Fruit fly (Drosophila melanogaster) whole organism, prepupa: ENCODE measurements around the gene CG3149.

ENCODE experiments used
- Blimp-1 ChIP-seq: fragments of 200-800 bp; sonication (Bioruptor generic); optimal IDR thresholded peaks from 3 replicates; lab custom pipeline; 2017; ENCODE audit warnings: missing biosample characterization, missing genetic modification characterization, mild to moderate bottlenecking, moderate library complexity, missing genetic modification reagents
- CG10631 ChIP-seq: fragments of 200-800 bp; sonication (Bioruptor generic); optimal IDR thresholded peaks from 2 replicates; lab custom pipeline; 2016; ENCODE audit warnings: missing biosample characterization, missing genetic modification characterization
- CG10669 ChIP-seq: fragments of 200-800 bp; sonication (Bioruptor generic); optimal IDR thresholded peaks from 3 replicates; lab custom pipeline; 2018; ENCODE audit warnings: missing biosample characterization, mild to moderate bottlenecking, missing genetic modification characterization, moderate library complexity
- CG11294 ChIP-seq: fragments of 200-800 bp; sonication (Bioruptor generic); IDR thresholded peaks from 2 replicates; pipeline ENCODE4 v1.3.6; 2022; ENCODE audit warnings: missing biosample characterization, missing genetic modification characterization
- CG11762 ChIP-seq: fragments of 200-800 bp; sonication (Bioruptor generic); optimal IDR thresholded peaks from 3 replicates; lab custom pipeline; 2016; ENCODE audit warnings: missing biosample characterization, missing genetic modification characterization; ENCODE audit not compliant: insufficient read depth
- CG11902 ChIP-seq: fragments of 200-800 bp; sonication (Bioruptor generic); optimal IDR thresholded peaks from 3 replicates; lab custom pipeline; 2016; ENCODE audit warnings: missing biosample characterization, missing genetic modification characterization
- CG15336 ChIP-seq: fragments of 200-800 bp; sonication (Bioruptor generic); IDR thresholded peaks from 2 replicates; pipeline ENCODE4 v1.3.6; 2022; ENCODE audit warnings: missing biosample characterization, missing genetic modification characterization
- CG16779 ChIP-seq: fragments of 200-800 bp; sonication (Bioruptor generic); optimal IDR thresholded peaks from 3 replicates; lab custom pipeline; 2017; ENCODE audit warnings: missing biosample characterization, mild to moderate bottlenecking, missing genetic modification characterization
- CG3032 ChIP-seq: fragments of 200-800 bp; optimal IDR thresholded peaks from 2 replicates; lab custom pipeline; 2019; ENCODE audit warnings: missing biosample characterization, mild to moderate bottlenecking, missing genetic modification characterization, moderate library complexity
- CG32006 ChIP-seq: fragments of 200-800 bp; sonication (Bioruptor generic); optimal IDR thresholded peaks from 3 replicates; lab custom pipeline; 2017; ENCODE audit warnings: missing biosample characterization, mild to moderate bottlenecking, missing genetic modification characterization
- CG34406 ChIP-seq: fragments of 200-800 bp; sonication (Bioruptor generic); optimal IDR thresholded peaks from 3 replicates; lab custom pipeline; 2016; ENCODE audit warnings: missing biosample characterization, missing genetic modification characterization
- CG3919 ChIP-seq: fragments of 200-800 bp; sonication (Bioruptor generic); optimal IDR thresholded peaks from 3 replicates; lab custom pipeline; 2016; ENCODE audit warnings: missing biosample characterization, missing genetic modification characterization
- CG4318 ChIP-seq: fragments of 200-800 bp; sonication (Bioruptor generic); optimal IDR thresholded peaks from 3 replicates; lab custom pipeline; 2017; ENCODE audit warnings: missing biosample characterization, mild to moderate bottlenecking, missing genetic modification characterization
- CG6163 ChIP-seq: fragments of 200-800 bp; sonication (Bioruptor generic); IDR thresholded peaks from 3 replicates; pipeline ENCODE4 v1.3.6; 2022; ENCODE audit warnings: missing biosample characterization, missing genetic modification characterization
- CG6792 ChIP-seq: fragments of 200-800 bp; sonication (Bioruptor generic); optimal IDR thresholded peaks from 3 replicates; lab custom pipeline; 2016; ENCODE audit warnings: missing biosample characterization, missing genetic modification characterization
- CG6808 ChIP-seq: fragments of 200-800 bp; sonication (Bioruptor generic); optimal IDR thresholded peaks from 3 replicates; lab custom pipeline; 2017; ENCODE audit warnings: missing biosample characterization, missing genetic modification characterization, mild to moderate bottlenecking, moderate library complexity, missing genetic modification reagents
- CG6854 ChIP-seq: fragments of 200-800 bp; sonication (Bioruptor generic); optimal IDR thresholded peaks from 2 replicates; lab custom pipeline; 2017; ENCODE audit warnings: missing biosample characterization, mild to moderate bottlenecking, missing genetic modification characterization
- CG7368 ChIP-seq: fragments of 200-800 bp; sonication (Bioruptor generic); optimal IDR thresholded peaks from 3 replicates; lab custom pipeline; 2016; ENCODE audit warnings: missing biosample characterization, missing genetic modification characterization
- CG9139 ChIP-seq: fragments of 200-800 bp; sonication (Bioruptor generic); optimal IDR thresholded peaks from 3 replicates; lab custom pipeline; 2017; ENCODE audit warnings: missing biosample characterization, mild to moderate bottlenecking, missing genetic modification characterization
- Eip75B ChIP-seq: fragments of 200-800 bp; sonication (Bioruptor generic); optimal IDR thresholded peaks from 3 replicates; lab custom pipeline; 2016; ENCODE audit warnings: missing biosample characterization, missing genetic modification characterization
- Eip78C ChIP-seq: fragments of 200-800 bp; sonication (Bioruptor generic); peaks from one replicate; lab custom pipeline; 2016; ENCODE audit warnings: missing biosample characterization, missing genetic modification characterization
- Eip93F ChIP-seq: fragments of 200-800 bp; sonication (Bioruptor generic); optimal IDR thresholded peaks from 2 replicates; lab custom pipeline; 2016; ENCODE audit warnings: missing biosample characterization, mild to moderate bottlenecking, missing genetic modification characterization
- Ets21C ChIP-seq: fragments of 200-800 bp; sonication (Bioruptor generic); optimal IDR thresholded peaks from 3 replicates; lab custom pipeline; 2016; ENCODE audit warnings: missing biosample characterization, missing genetic modification characterization
- Hr38 ChIP-seq: sonication (Bioruptor generic); optimal IDR thresholded peaks from 2 replicates; lab custom pipeline; 2016; ENCODE audit warnings: missing biosample characterization, missing genetic modification characterization
- Hr39 ChIP-seq: fragments of 200-800 bp; sonication (Bioruptor generic); optimal IDR thresholded peaks from 2 replicates; lab custom pipeline; 2016; ENCODE audit warnings: missing biosample characterization, missing genetic modification characterization
- Hr4 ChIP-seq: fragments of 200-800 bp; sonication (Bioruptor generic); optimal IDR thresholded peaks from 3 replicates; lab custom pipeline; 2016; ENCODE audit warnings: missing biosample characterization, missing genetic modification characterization
- Lpt ChIP-seq: fragments of 200-800 bp; sonication (Bioruptor generic); optimal IDR thresholded peaks from 3 replicates; lab custom pipeline; 2016; ENCODE audit warnings: missing biosample characterization, missing genetic modification characterization
- Met ChIP-seq: fragments of 200-800 bp; sonication (Bioruptor generic); optimal IDR thresholded peaks from 3 replicates; lab custom pipeline; 2016; ENCODE audit warnings: missing biosample characterization, missing genetic modification characterization
- Sox102F ChIP-seq: fragments of 200-800 bp; sonication (Bioruptor generic); optimal IDR thresholded peaks from 2 replicates; lab custom pipeline; 2016; ENCODE audit warnings: missing biosample characterization, mild to moderate bottlenecking, missing genetic modification characterization
- Sox14 ChIP-seq: fragments of 200-800 bp; sonication (Bioruptor generic); optimal IDR thresholded peaks from 3 replicates; lab custom pipeline; 2016; ENCODE audit warnings: missing biosample characterization, missing genetic modification characterization
- Sox15 ChIP-seq: fragments of 200-800 bp; sonication (Bioruptor generic); optimal IDR thresholded peaks from 3 replicates; lab custom pipeline; 2016; ENCODE audit warnings: missing biosample characterization, missing genetic modification characterization
- cyc ChIP-seq: fragments of 200-800 bp; sonication (Bioruptor generic); optimal IDR thresholded peaks from 3 replicates; lab custom pipeline; 2016; ENCODE audit warnings: missing biosample characterization, missing genetic modification characterization
- dac ChIP-seq: fragments of 200-800 bp; sonication (Bioruptor generic); optimal IDR thresholded peaks from 2 replicates; lab custom pipeline; 2017; ENCODE audit warnings: missing biosample characterization, mild to moderate bottlenecking, missing genetic modification characterization
- dsx ChIP-seq: fragments of 200-800 bp; optimal IDR thresholded peaks from 3 replicates; lab custom pipeline; 2019; ENCODE audit warnings: missing biosample characterization, mild to moderate bottlenecking, missing genetic modification characterization, moderate library complexity; ENCODE audit not compliant: poor library complexity, severe bottlenecking
- eg ChIP-seq: fragments of 200-800 bp; sonication (Bioruptor generic); IDR thresholded peaks from 3 replicates; pipeline ENCODE4 v1.3.6; 2022; ENCODE audit warnings: missing biosample characterization, missing genetic modification characterization
- fd59A ChIP-seq: fragments of 200-800 bp; sonication (Bioruptor generic); optimal IDR thresholded peaks from 2 replicates; lab custom pipeline; 2017; ENCODE audit warnings: missing biosample characterization, mild to moderate bottlenecking, missing genetic modification characterization, missing genetic modification reagents
- fd85E ChIP-seq: fragments of 200-800 bp; sonication (Bioruptor generic); optimal IDR thresholded peaks from 3 replicates; lab custom pipeline; 2016; ENCODE audit warnings: missing biosample characterization, missing genetic modification characterization
- fkh ChIP-seq: fragments of 200-800 bp; sonication (Bioruptor generic); optimal IDR thresholded peaks from 3 replicates; lab custom pipeline; 2017; ENCODE audit warnings: missing biosample characterization, mild to moderate bottlenecking, missing genetic modification characterization, moderate library complexity
- lz ChIP-seq: fragments of 200-800 bp; sonication (Bioruptor generic); optimal IDR thresholded peaks from 3 replicates; lab custom pipeline; 2016; ENCODE audit warnings: missing biosample characterization, missing genetic modification characterization
- net ChIP-seq: fragments of 200-800 bp; sonication (Bioruptor generic); optimal IDR thresholded peaks from 3 replicates; lab custom pipeline; 2016; ENCODE audit warnings: missing biosample characterization, missing genetic modification characterization
- salr ChIP-seq, 2 experiments: fragments of 200-800 bp; sonication (Bioruptor generic); optimal IDR thresholded peaks; 3 replicates each; lab custom pipeline; 2016 to 2018; ENCODE audit warnings: missing biosample characterization in 2 of 2, missing genetic modification characterization in 2 of 2, mild to moderate bottlenecking in 1 of 2
- ss ChIP-seq, 2 experiments: fragments of 200-800 bp; sonication (Bioruptor generic); optimal IDR thresholded peaks; 2 replicates in 1 of 2; 3 replicates in 1 of 2; lab custom pipeline; 2017 to 2018; ENCODE audit warnings: mild to moderate bottlenecking in 2 of 2, missing biosample characterization in 2 of 2, missing genetic modification characterization in 2 of 2, moderate library complexity in 1 of 2
- svp ChIP-seq: fragments of 200-800 bp; sonication (Bioruptor generic); peaks from one replicate; lab custom pipeline; 2016; ENCODE audit warnings: missing biosample characterization, missing genetic modification characterization

Gene CG3149

DNA sequence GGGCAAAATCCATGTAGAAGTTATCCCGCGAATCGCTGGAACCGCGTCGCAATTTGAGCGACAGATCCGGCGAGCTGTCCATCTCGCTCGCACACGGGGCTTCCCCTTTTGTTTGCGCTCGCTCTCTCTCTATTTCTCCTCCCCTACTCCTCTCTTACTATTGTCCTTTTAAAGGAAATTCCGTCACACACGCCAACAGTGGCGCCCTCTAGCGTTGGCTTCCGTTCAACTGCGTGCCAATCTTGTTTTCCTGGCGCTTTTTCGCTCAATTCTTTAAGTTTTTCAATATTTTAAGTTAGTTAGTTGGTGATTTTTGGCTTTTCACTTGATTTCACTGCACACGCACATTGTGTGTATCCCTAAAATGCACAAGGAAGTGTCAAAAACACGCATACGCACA lies 33.0 kb downstream of the CG3149 start:
- TF ChIP-seq Sox14 (no peak), CG6163 (GFP tag; lab: Robert Waterston, UW) (no peak), CG3919 (GFP tag; lab: Kevin White, UChicago) (no peak), eg (GFP tag; lab: Robert Waterston, UW) (no peak), Ets21C (no peak)

DNA sequence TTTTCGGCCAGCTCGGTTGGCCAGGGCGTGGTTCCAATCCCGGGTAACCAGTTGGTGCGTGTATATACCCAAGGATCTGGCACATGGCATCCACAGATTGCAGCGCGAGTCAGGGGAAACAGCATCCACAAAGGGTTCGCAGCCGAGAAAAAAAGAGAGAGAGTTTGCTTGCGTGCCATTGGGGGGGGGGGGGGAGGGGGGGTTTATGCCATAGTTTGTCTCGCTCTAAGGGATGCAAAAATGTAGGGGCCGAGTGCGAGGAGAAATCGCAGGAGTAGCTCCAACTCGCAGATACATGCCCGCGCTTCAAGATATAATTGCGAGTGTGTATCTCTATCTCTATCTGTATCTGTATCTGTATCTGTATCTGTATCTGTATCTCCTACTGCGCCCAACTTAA lies 45.0 kb downstream of the CG3149 start:
- TF ChIP-seq CG7368 (no peak), Lpt (GFP tag; lab: Kevin White, UChicago) (no peak), Hr4 (no peak), CG32006 (GFP tag; lab: Kevin White, UChicago) (no peak), net (GFP tag; lab: Kevin White, UChicago) (no peak), fd59A (GFP tag; lab: Kevin White, UChicago) (no peak), CG11294 (GFP tag; lab: Robert Waterston, UW) (no peak), cyc (GFP tag; lab: Kevin White, UChicago) (no peak), fd85E (GFP tag; lab: Kevin White, UChicago) (no peak), Met (no peak), CG34406 (no peak), CG3919 (GFP tag; lab: Kevin White, UChicago) (no peak), CG6808 (GFP tag; lab: Kevin White, UChicago) (no peak), CG16779 (tag; lab: Kevin White, UChicago) (no peak), Hr39 (GFP tag; lab: Kevin White, UChicago) (no peak)
- TF ChIP-seq, all 60 proteins: peak for 0

DNA sequence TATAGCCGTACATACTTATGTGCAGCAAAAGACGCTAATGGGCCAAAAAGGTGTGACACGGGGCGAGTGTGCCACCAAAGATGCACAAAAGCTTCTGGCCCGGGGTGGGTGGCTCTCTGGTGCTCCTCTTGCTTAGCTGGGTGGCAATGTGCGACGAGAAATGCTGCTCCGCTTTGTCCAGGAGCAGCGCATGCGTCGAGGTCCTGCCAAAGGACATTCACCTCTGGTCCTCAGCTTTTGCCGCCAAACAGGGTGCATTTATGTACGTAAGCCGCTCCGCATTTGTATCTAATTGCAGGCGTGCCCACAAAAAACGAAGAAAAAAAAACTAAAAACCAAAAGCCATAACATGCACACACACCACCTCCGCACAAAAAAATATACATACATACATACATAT lies 45.6 kb downstream of the CG3149 start:
- TF ChIP-seq CG32006 (GFP tag; lab: Kevin White, UChicago) (no peak), Sox102F (GFP tag; lab: Kevin White, UChicago) (no peak), CG11762 (GFP tag; lab: Kevin White, UChicago) (no peak), CG10631 (GFP tag; lab: Kevin White, UChicago) (no peak), CG10669 (no peak), CG9139 (GFP tag; lab: Kevin White, UChicago) (no peak), dsx (GFP tag; lab: Kevin White, UChicago) (no peak), lz (GFP tag; lab: Kevin White, UChicago) (no peak), Eip75B (GFP tag; lab: Kevin White, UChicago) (no peak), Ets21C (no peak)

DNA sequence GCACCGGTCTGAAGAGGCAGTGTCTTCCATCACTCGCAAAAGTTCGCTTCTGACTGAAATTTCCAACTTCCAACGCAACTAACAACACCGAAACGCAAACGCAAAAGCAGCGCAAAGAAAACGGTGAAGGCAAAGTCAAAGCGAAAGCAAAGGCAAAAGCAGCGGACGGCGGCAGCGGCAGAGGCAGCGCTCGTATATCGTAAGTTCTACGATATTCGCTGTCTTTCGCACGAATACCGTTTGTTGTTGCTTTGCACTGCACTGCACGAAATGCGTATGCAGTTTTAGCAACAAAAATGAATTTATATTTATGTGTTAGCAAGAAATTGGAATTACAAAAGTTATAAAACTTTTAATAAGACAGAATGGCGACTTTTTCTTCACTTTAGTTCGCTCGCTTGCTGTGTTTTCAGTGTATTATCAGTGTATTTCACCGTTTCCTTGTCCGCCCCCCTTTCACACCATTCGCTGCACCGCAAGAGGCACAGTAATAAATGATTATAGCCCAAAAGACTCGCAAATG lies 46.5 kb downstream of the CG3149 start, which contains the start of gene OtopLa:
TSS of gene OtopLa (minus strand) at position 51 of the 523 bp plus-strand sequence.
- TF ChIP-seq Eip93F (GFP tag; lab: Kevin White, UChicago) (no peak), CG6163 (GFP tag; lab: Robert Waterston, UW) (peak; percentile 90), CG10631 (GFP tag; lab: Kevin White, UChicago) (peak; percentile 74), Blimp-1 (no peak), CG11294 (GFP tag; lab: Robert Waterston, UW) (peak; percentile 72; the same call in 1 of the 2 replicates), Lpt (GFP tag; lab: Kevin White, UChicago) (peak; percentile 39), Ets21C (peak; percentile 40), ss (GFP tag; optimal IDR thresholded peaks at IDR 0.05; lab: Kevin White, UChicago) (peak; percentile 65 to 77), CG11902 (GFP tag; lab: Kevin White, UChicago) (peak; percentile 29), CG6808 (GFP tag; lab: Kevin White, UChicago) (peak; percentile 62), Eip75B (GFP tag; lab: Kevin White, UChicago) (peak; percentile 83), fkh (GFP tag; lab: Kevin White, UChicago) (no peak), Eip78C (peak; percentile 93), CG11762 (GFP tag; lab: Kevin White, UChicago) (peak; percentile 66), Sox15 (GFP tag; lab: Kevin White, UChicago) (peak; percentile 19), Hr38 (GFP tag; lab: Kevin White, UChicago) (no peak), fd85E (GFP tag; lab: Kevin White, UChicago) (no peak), CG9139 (GFP tag; lab: Kevin White, UChicago) (peak; percentile 52), salr (GFP tag; optimal IDR thresholded peaks at IDR 0.05; lab: Kevin White, UChicago) (peak; percentile 60 to 64), CG3032 (tag; lab: Kevin White, UChicago) (peak; percentile 72), svp (peak; percentile 85), CG6854 (GFP tag; lab: Kevin White, UChicago) (no peak), Hr39 (GFP tag; lab: Kevin White, UChicago) (peak; percentile 59), CG4318 (GFP tag; lab: Kevin White, UChicago) (peak; percentile 62), CG34406 (peak; percentile 63), CG6792 (GFP tag; lab: Kevin White, UChicago) (peak; percentile 57), CG15336 (peak; percentile 88), eg (GFP tag; lab: Robert Waterston, UW) (peak; percentile 89), dac (GFP tag; lab: Kevin White, UChicago) (peak; percentile 66), net (GFP tag; lab: Kevin White, UChicago) (peak; percentile 76), CG10669 (peak; percentile 66)
